Worm (Caenorhabditis elegans) whole organism, early embryonic: Measurements from ENCODE around the gene Y104H12D.2.
"Not testable (repeated sequence)": the region's sequence is repeated elsewhere in the genome, so short reads cannot be mapped to it uniquely, and the experiment has no call there.

Experiments used
- B0310.2 ChIP-seq: sonication (generic microtip); optimal IDR thresholded peaks from 2 replicates; lab custom pipeline; 2016; ENCODE audit warnings: mild to moderate bottlenecking, missing genetic modification characterization, missing compliant biosample characterization
- aly-1 ChIP-seq: sonication (generic microtip); optimal IDR thresholded peaks from 2 replicates; lab custom pipeline; 2016; ENCODE audit warnings: missing genetic modification characterization, missing compliant biosample characterization
- ama-1 ChIP-seq: fragments of 150-350 bp; optimal IDR thresholded peaks from 2 replicates; lab custom pipeline; 2014
- ceh-13 ChIP-seq: fragments of 200-800 bp; sonication (Bioruptor generic); optimal IDR thresholded peaks from 2 replicates; lab custom pipeline; 2018; ENCODE audit warnings: mild to moderate bottlenecking, missing genetic modification characterization, missing compliant biosample characterization
- ets-7 ChIP-seq: sonication (generic microtip); optimal IDR thresholded peaks from 2 replicates; lab custom pipeline; 2016; ENCODE audit warnings: missing genotype, missing genetic modification characterization, missing compliant biosample characterization
- flt-1 ChIP-seq: fragments of 200-800 bp; sonication (Bioruptor generic); IDR thresholded peaks from 2 replicates; pipeline ENCODE4 v1.3.6; 2022; ENCODE audit warnings: missing genetic modification characterization, missing compliant biosample characterization
- hmbx-1 ChIP-seq: sonication (generic microtip); optimal IDR thresholded peaks from 2 replicates; lab custom pipeline; 2016; ENCODE audit warnings: mild to moderate bottlenecking, missing genetic modification characterization, missing compliant biosample characterization
- hmg-4 ChIP-seq: fragments of 200-800 bp; sonication (Bioruptor generic); optimal IDR thresholded peaks from 2 replicates; lab custom pipeline; 2018; ENCODE audit warnings: mild to moderate bottlenecking, missing genetic modification characterization, missing compliant biosample characterization
- hnd-1 ChIP-seq: sonication (generic microtip); optimal IDR thresholded peaks from 2 replicates; lab custom pipeline; 2016; ENCODE audit warnings: missing genetic modification characterization, missing compliant biosample characterization
- pes-1 ChIP-seq: fragments of 200-800 bp; sonication (Bioruptor generic); IDR thresholded peaks from 2 replicates; pipeline ENCODE4 v1.3.6; 2022; ENCODE audit warnings: missing genetic modification reagents, missing genetic modification characterization, missing compliant biosample characterization
- scrt-1 ChIP-seq: fragments of 200-800 bp; sonication (Bioruptor generic); IDR thresholded peaks from 2 replicates; pipeline ENCODE4 v1.3.6; 2022; ENCODE audit warnings: missing genetic modification characterization, missing compliant biosample characterization
- sea-1 ChIP-seq: fragments of 200-800 bp; sonication (Bioruptor generic); conservative IDR thresholded peaks from 2 replicates; pipeline ENCODE4 v1.3.6; 2022; ENCODE audit warnings: missing genetic modification characterization, missing compliant biosample characterization
- tbx-11 ChIP-seq: fragments of 200-800 bp; sonication (Bioruptor generic); IDR thresholded peaks from 2 replicates; pipeline ENCODE4 v1.3.6; 2022; ENCODE audit warnings: missing genetic modification characterization, missing compliant biosample characterization
- tra-4 ChIP-seq: sonication (generic microtip); optimal IDR thresholded peaks from 2 replicates; lab custom pipeline; 2017; ENCODE audit warnings: missing genetic modification characterization, missing compliant biosample characterization

DNA sequence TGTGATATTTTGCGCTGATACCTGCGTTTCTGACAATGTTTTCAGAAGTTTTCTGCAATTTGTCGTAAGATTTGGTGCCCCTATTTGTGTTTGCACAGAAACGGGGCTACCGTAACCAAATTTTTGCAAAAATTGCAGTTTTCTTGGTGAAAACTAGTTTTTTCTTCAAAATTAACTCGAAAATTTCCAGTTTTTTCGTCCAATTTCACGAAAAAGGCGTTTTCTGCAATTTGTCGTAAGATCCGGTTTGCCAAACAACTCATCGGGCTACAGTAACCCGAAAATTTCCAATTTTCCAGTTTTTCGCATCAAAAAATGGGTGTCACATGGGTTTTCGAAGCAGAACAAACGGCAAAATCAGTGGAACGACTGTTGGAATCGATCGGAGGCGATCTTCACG is 9.7 kb downstream of the Y104H12D.2 start, which contains the start of gene mdt-20:
- TF ChIP-seq hmbx-1 (tag; lab: Kevin White, UChicago); hmg-4 (GFP tag; lab: Kevin White, UChicago); sea-1 (GFP tag; lab: Robert Waterston, UW); pes-1; ama-1 (lab: Kevin White, UChicago); tra-4 (tag; lab: Kevin White, UChicago); ets-7 (tag; lab: Kevin White, UChicago); ceh-13 (GFP tag; lab: Kevin White, UChicago); tbx-11 (GFP tag; lab: Robert Waterston, UW); scrt-1 (GFP tag; lab: Robert Waterston, UW); flt-1 (GFP tag; lab: Robert Waterston, UW); B0310.2; aly-1; hnd-1 (tag; lab: Kevin White, UChicago): not testable (repeated sequence)
